Worm (Caenorhabditis elegans) whole organism, L4 larva: ENCODE data around the gene C27C12.1.

Experiments used
- F37D6.2 ChIP-seq: sonication (generic microtip); optimal IDR thresholded peaks from 2 replicates; lab custom pipeline; 2016; ENCODE audit warnings: mild to moderate bottlenecking, missing genetic modification characterization, missing compliant biosample characterization
- ceh-82 ChIP-seq: sonication (generic microtip); optimal IDR thresholded peaks from 2 replicates; lab custom pipeline; 2017; ENCODE audit warnings: missing biosample characterization, missing genetic modification characterization
- lin-13 ChIP-seq: fragments of 150-350 bp; optimal IDR thresholded peaks from 2 replicates; lab custom pipeline; 2014; ENCODE audit warnings: missing biosample characterization, missing genetic modification reagents, missing genetic modification characterization
- lin-15B ChIP-seq: fragments of 150-350 bp; sonication (generic microtip); optimal IDR thresholded peaks from 3 replicates; lab custom pipeline; 2014; ENCODE audit warnings: missing biosample characterization, missing genetic modification characterization
- nhr-76 ChIP-seq: fragments of 150-350 bp; optimal IDR thresholded peaks from 2 replicates; lab custom pipeline; 2014; ENCODE audit warnings: missing biosample characterization, missing genetic modification characterization
- unc-39 ChIP-seq: sonication (generic microtip); optimal IDR thresholded peaks from 2 replicates; lab custom pipeline; 2017; ENCODE audit warnings: missing biosample characterization, missing genetic modification characterization

DNA sequence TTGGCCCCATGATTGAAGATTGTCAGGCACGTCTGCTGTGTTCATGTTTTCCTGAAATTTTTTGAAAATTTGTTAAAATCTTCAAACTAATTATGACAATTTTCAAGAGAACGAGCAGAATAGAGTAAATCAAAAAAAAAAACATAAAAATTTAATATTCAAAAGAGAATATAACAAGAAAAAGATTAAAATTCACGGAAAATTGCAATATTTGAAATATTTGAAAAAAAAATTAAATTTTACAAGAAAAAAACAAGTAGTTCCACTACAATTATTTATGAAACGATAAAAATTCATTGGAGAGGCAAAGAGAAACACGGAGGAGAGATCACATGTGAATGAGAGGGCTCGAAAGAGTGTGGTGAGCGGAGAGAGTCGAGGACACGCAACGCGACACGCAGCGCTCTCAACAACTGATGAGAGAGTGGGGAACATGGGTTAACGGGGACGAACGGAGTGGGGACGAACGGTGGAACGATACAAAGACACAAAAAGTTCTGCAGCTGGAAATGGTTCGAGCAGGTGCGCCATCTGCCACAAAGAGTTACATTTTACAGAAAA, 29.0 kb downstream of the C27C12.1 start, which contains the start of gene mbk-1:
- TF ChIP-seq nhr-76 (tag; lab: Kevin White, UChicago) (no peak), lin-13 (GFP tag; lab: Kevin White, UChicago) (peak; percentile 17), F37D6.2 (tag; lab: Kevin White, UChicago) (peak; percentile 5), lin-15B (tag; lab: Kevin White, UChicago) (no peak), unc-39 (tag; lab: Kevin White, UChicago) (no peak), ceh-82 (tag; lab: Kevin White, UChicago) (no peak)
